In genomic region chrII:6355396-6356346, ce11 we compare ENCODE assay signal across 5 worm cellular contexts.
TF ChIP-seq lines count a peak whose summit lies in the region.

C32D5.11 (minus strand) TSS chrII:6355446.

TF ChIP-seq in whole organism, L1 larva, 84 proteins besides CTCF, POLR2A, EP300 and RAD21 (continues in another document):
- TF ChIP-seq fkh-8 (tag; optimal IDR thresholded peaks at IDR 0.05; lab: Kevin White, UChicago) (peak; percentile 91), nhr-20 (tag; optimal IDR thresholded peaks at IDR 0.05; lab: Kevin White, UChicago) (peak; percentile 87), C04F5.9 (tag; optimal IDR thresholded peaks at IDR 0.05; lab: Kevin White, UChicago) (peak; percentile 8), elt-2 (tag; optimal IDR thresholded peaks at IDR 0.05; lab: Kevin White, UChicago) (no peak), ztf-4 (tag; optimal IDR thresholded peaks at IDR 0.05; lab: Kevin White, UChicago) (peak; percentile 63), lin-13 (GFP tag; optimal IDR thresholded peaks at IDR 0.05; lab: Kevin White, UChicago) (peak; percentile 69), C16A3.4 (tag; optimal IDR thresholded peaks at IDR 0.05; lab: Kevin White, UChicago) (peak; percentile 90), dpl-1 (GFP tag; optimal IDR thresholded peaks at IDR 0.05; lab: Kevin White, UChicago) (peak; percentile 49 to 81 (median 78)), nhr-84 (tag; optimal IDR thresholded peaks at IDR 0.05; lab: Kevin White, UChicago) (no peak), isw-1 (GFP tag; IDR thresholded peaks at IDR 0.05; lab: Robert Waterston, UW) (peak; percentile 63), lin-14 (GFP tag; optimal IDR thresholded peaks at IDR 0.05; lab: Kevin White, UChicago) (peak; percentile 91), nhr-11 (tag; optimal IDR thresholded peaks at IDR 0.05; lab: Kevin White, UChicago) (no peak), nhr-85 (tag; lab: Kevin White, UChicago) (peak; percentile 82), lin-35 (GFP tag; optimal IDR thresholded peaks at IDR 0.05; lab: Kevin White, UChicago) (peak; percentile 80 to 86), efl-3 (GFP tag; optimal IDR thresholded peaks at IDR 0.05; lab: Kevin White, UChicago) (no peak), mep-1 (tag; optimal IDR thresholded peaks at IDR 0.05; lab: Kevin White, UChicago) (peak; percentile 85), nhr-77 (tag; optimal IDR thresholded peaks at IDR 0.05; lab: Kevin White, UChicago) (peak; percentile 72)

TF ChIP-seq in whole organism, L3 larva, 47 proteins besides CTCF, POLR2A, EP300 and RAD21 (continues in another document):
- no peak for TF ChIP-seq ceh-16 (tag; optimal IDR thresholded peaks at IDR 0.05; lab: Kevin White, UChicago)
- no peak for TF ChIP-seq aly-2 (tag; optimal IDR thresholded peaks at IDR 0.05; lab: Kevin White, UChicago)
- TF ChIP-seq nhr-67 (tag; optimal IDR thresholded peaks at IDR 0.05; lab: Kevin White, UChicago): no peak
- TF ChIP-seq R02D3.7 (tag; optimal IDR thresholded peaks at IDR 0.05; lab: Kevin White, UChicago): no peak
- peak; percentile 35 for TF ChIP-seq skn-1 (tag; optimal IDR thresholded peaks at IDR 0.05; lab: Kevin White, UChicago)
- TF ChIP-seq nhr-76 (tag; optimal IDR thresholded peaks at IDR 0.05; lab: Kevin White, UChicago): no peak
- TF ChIP-seq elt-1 (tag; optimal IDR thresholded peaks at IDR 0.05; lab: Kevin White, UChicago): peak; percentile 49
- TF ChIP-seq nhr-77 (tag; optimal IDR thresholded peaks at IDR 0.05; lab: Kevin White, UChicago): no peak
- TF ChIP-seq nhr-28 (tag; optimal IDR thresholded peaks at IDR 0.05; lab: Kevin White, UChicago): no peak
- TF ChIP-seq zag-1 (tag; optimal IDR thresholded peaks at IDR 0.05; lab: Kevin White, UChicago): no peak
- TF ChIP-seq daf-12 (tag; optimal IDR thresholded peaks at IDR 0.05; lab: Kevin White, UChicago): no peak
- no peak for TF ChIP-seq ZK546.5 (tag; optimal IDR thresholded peaks at IDR 0.05; lab: Kevin White, UChicago)
- TF ChIP-seq lsy-12 (tag; optimal IDR thresholded peaks at IDR 0.05; lab: Kevin White, UChicago): peak; percentile 74
- TF ChIP-seq lin-39 (tag; optimal IDR thresholded peaks at IDR 0.05; lab: Kevin White, UChicago): peak; percentile 84
- TF ChIP-seq ceh-28 (tag; optimal IDR thresholded peaks at IDR 0.05; lab: Kevin White, UChicago): peak; percentile 11
- TF ChIP-seq ztf-4 (tag; optimal IDR thresholded peaks at IDR 0.05; lab: Kevin White, UChicago): no peak
- TF ChIP-seq nhr-23 (tag; optimal IDR thresholded peaks at IDR 0.05; lab: Kevin White, UChicago): peak; percentile 79
- no peak for TF ChIP-seq ztf-11 (tag; optimal IDR thresholded peaks at IDR 0.05; lab: Kevin White, UChicago)
- TF ChIP-seq egl-27 (tag; optimal IDR thresholded peaks at IDR 0.05; lab: Kevin White, UChicago): no peak
- TF ChIP-seq pqm-1 (tag; optimal IDR thresholded peaks at IDR 0.05; lab: Kevin White, UChicago): peak; percentile 65

TF ChIP-seq in whole organism, early embryonic, 17 proteins besides CTCF, POLR2A, EP300 and RAD21:
- no peak for TF ChIP-seq tra-4 (tag; optimal IDR thresholded peaks at IDR 0.05; lab: Kevin White, UChicago)
- peak; percentile 28 for TF ChIP-seq hmg-4 (GFP tag; optimal IDR thresholded peaks at IDR 0.05; lab: Kevin White, UChicago)
- TF ChIP-seq scrt-1 (GFP tag; IDR thresholded peaks at IDR 0.05; lab: Robert Waterston, UW): 0 out of 2 replicates have a peak, but pooled peaks have one; percentile 11

TF ChIP-seq in whole organism, midembryonic, 9 proteins besides CTCF, POLR2A, EP300 and RAD21:
- peak; percentile 18 for TF ChIP-seq med-1 (GFP tag; optimal IDR thresholded peaks at IDR 0.05; lab: Kevin White, UChicago; ENCODE audit: insufficient read depth)
- no peak for TF ChIP-seq cog-1 (tag; optimal IDR thresholded peaks at IDR 0.05; lab: Kevin White, UChicago)
- TF ChIP-seq ref-1 (GFP tag; conservative IDR thresholded peaks at IDR 0.05; lab: Robert Waterston, UW): no peak
- TF ChIP-seq T22C8.4 (GFP tag; IDR thresholded peaks at IDR 0.05; lab: Robert Waterston, UW): peak; percentile 7; the same call in 1 of the 2 replicates
- TF ChIP-seq ztf-23 (GFP tag; IDR thresholded peaks at IDR 0.05; lab: Robert Waterston, UW): 0 out of 2 replicates have a peak, but pooled peaks have one; percentile 31
- no peak for TF ChIP-seq tab-1 (GFP tag; IDR thresholded peaks at IDR 0.05; lab: Robert Waterston, UW)
- no peak for TF ChIP-seq klf-2 (GFP tag; conservative IDR thresholded peaks at IDR 0.05; lab: Robert Waterston, UW)
- no peak for TF ChIP-seq flt-1 (GFP tag; IDR thresholded peaks at IDR 0.05; lab: Robert Waterston, UW)
- no peak for TF ChIP-seq ztf-29 (GFP tag; IDR thresholded peaks at IDR 0.05; lab: Robert Waterston, UW)

TF ChIP-seq in whole organism, young adult, 124 proteins besides CTCF, POLR2A, EP300 and RAD21 (continues in another document):
- TF ChIP-seq Y79H2A.3 (GFP tag; conservative IDR thresholded peaks at IDR 0.05; lab: Robert Waterston, UW): no peak
- no peak for TF ChIP-seq nfya-1 (tag; optimal IDR thresholded peaks at IDR 0.05; lab: Kevin White, UChicago; ENCODE audit: borderline replicate concordance, insufficient read depth)
- no peak for TF ChIP-seq ama-1 (optimal IDR thresholded peaks at IDR 0.05; lab: Kevin White, UChicago)
- TF ChIP-seq ama-1 (GFP tag; optimal IDR thresholded peaks at IDR 0.05; lab: Kevin White, UChicago): no peak
- no peak for TF ChIP-seq ceh-79 (tag; optimal IDR thresholded peaks at IDR 0.05; lab: Kevin White, UChicago)
- TF ChIP-seq snpc-3.4 (tag; optimal IDR thresholded peaks at IDR 0.05; lab: Kevin White, UChicago): no peak
- no peak for TF ChIP-seq ceh-58 (GFP tag; IDR thresholded peaks at IDR 0.05; lab: Robert Waterston, UW)
- TF ChIP-seq zim-3 (tag; optimal IDR thresholded peaks at IDR 0.05; lab: Kevin White, UChicago): no peak
- no peak for TF ChIP-seq F52B5.7 (tag; optimal IDR thresholded peaks at IDR 0.05; lab: Kevin White, UChicago)
- peak; percentile 69 for TF ChIP-seq hmg-1.2 (GFP tag; IDR thresholded peaks at IDR 0.05; lab: Robert Waterston, UW)
- no peak for TF ChIP-seq lir-1 (GFP tag; conservative IDR thresholded peaks at IDR 0.05; lab: Robert Waterston, UW)
- TF ChIP-seq ccch-3 (GFP tag; optimal IDR thresholded peaks at IDR 0.05; lab: Kevin White, UChicago): no peak
- peak; percentile 16 for TF ChIP-seq tbp1 (GFP tag; optimal IDR thresholded peaks at IDR 0.05; lab: Kevin White, UChicago)
- TF ChIP-seq C17E4.6 (GFP tag; IDR thresholded peaks at IDR 0.05; lab: Robert Waterston, UW): no peak
- TF ChIP-seq T07F8.4 (tag; optimal IDR thresholded peaks at IDR 0.05; lab: Kevin White, UChicago): no peak
- TF ChIP-seq madf-3 (GFP tag; IDR thresholded peaks at IDR 0.05; lab: Robert Waterston, UW): no peak
- peak; percentile 35; the same call in 1 of the 2 replicates for TF ChIP-seq pbrm-1 (GFP tag; IDR thresholded peaks at IDR 0.05; lab: Robert Waterston, UW)
- TF ChIP-seq madf-6 (GFP tag; IDR thresholded peaks at IDR 0.05; lab: Robert Waterston, UW): no peak
- TF ChIP-seq ztf-6 (GFP tag; IDR thresholded peaks at IDR 0.05; lab: Robert Waterston, UW): no peak
- TF ChIP-seq xnd-1 (tag; optimal IDR thresholded peaks at IDR 0.05; lab: Kevin White, UChicago): no peak
- TF ChIP-seq lin-26 (GFP tag; IDR thresholded peaks at IDR 0.05; lab: Robert Waterston, UW): no peak
- no peak for TF ChIP-seq F37B4.10 (GFP tag; IDR thresholded peaks at IDR 0.05; lab: Robert Waterston, UW)
- TF ChIP-seq ztf-3 (GFP tag; optimal IDR thresholded peaks at IDR 0.05; lab: Kevin White, UChicago): no peak
- no peak for TF ChIP-seq ztf-28 (GFP tag; IDR thresholded peaks at IDR 0.05; lab: Robert Waterston, UW)
- TF ChIP-seq let-607 (tag; optimal IDR thresholded peaks at IDR 0.05; lab: Kevin White, UChicago): peak in 1 of 2 experiments; percentile 49
- no peak for TF ChIP-seq ztf-26 (tag; optimal IDR thresholded peaks at IDR 0.05; lab: Kevin White, UChicago)
- TF ChIP-seq ztf-25 (GFP tag; IDR thresholded peaks at IDR 0.05; lab: Robert Waterston, UW): no peak
- peak; percentile 55 for TF ChIP-seq lin-40 (tag; optimal IDR thresholded peaks at IDR 0.05; lab: Kevin White, UChicago)
- TF ChIP-seq nhr-90 (tag; optimal IDR thresholded peaks at IDR 0.05; lab: Kevin White, UChicago): no peak
- peak; percentile 22 for TF ChIP-seq efl-1 (GFP tag; optimal IDR thresholded peaks at IDR 0.05; lab: Kevin White, UChicago)
- peak; percentile 22 for TF ChIP-seq dpl-1 (GFP tag; optimal IDR thresholded peaks at IDR 0.05; lab: Kevin White, UChicago)
- no peak for TF ChIP-seq Y53G8AR.9 (GFP tag; conservative IDR thresholded peaks at IDR 0.05; lab: Robert Waterston, UW)
- TF ChIP-seq zfh-2 (GFP tag; conservative IDR thresholded peaks at IDR 0.05; lab: Robert Waterston, UW): peak; percentile 41; the same call in 1 of the 2 replicates
- TF ChIP-seq repo-1 (tag; optimal IDR thresholded peaks at IDR 0.05; lab: Kevin White, UChicago): no peak
- no peak for TF ChIP-seq nfya-2 (GFP tag; IDR thresholded peaks at IDR 0.05; lab: Robert Waterston, UW)
- TF ChIP-seq ceh-91 (GFP tag; IDR thresholded peaks at IDR 0.05; lab: Robert Waterston, UW): 0 out of 2 replicates have a peak, but pooled peaks have one; percentile 13
- peak; percentile 70 for TF ChIP-seq F23B12.7 (tag; optimal IDR thresholded peaks at IDR 0.05; lab: Kevin White, UChicago; ENCODE audit: insufficient read depth)
- TF ChIP-seq snpc-1.3 (tag; optimal IDR thresholded peaks at IDR 0.05; lab: Kevin White, UChicago; ENCODE audit: insufficient read depth): no peak
- no peak for TF ChIP-seq F22D6.2 (tag; optimal IDR thresholded peaks at IDR 0.05; lab: Kevin White, UChicago)
- peak; percentile 14 for TF ChIP-seq K12H6.12 (tag; optimal IDR thresholded peaks at IDR 0.05; lab: Kevin White, UChicago)
- TF ChIP-seq B0261.1 (tag; optimal IDR thresholded peaks at IDR 0.05; lab: Kevin White, UChicago): no peak
- TF ChIP-seq akir-1 (GFP tag; optimal IDR thresholded peaks at IDR 0.05; lab: Kevin White, UChicago): no peak
- TF ChIP-seq nhr-179 (tag; optimal IDR thresholded peaks at IDR 0.05; lab: Kevin White, UChicago): no peak
- TF ChIP-seq nhr-27 (tag; optimal IDR thresholded peaks at IDR 0.05; lab: Kevin White, UChicago): no peak
- TF ChIP-seq C06A6.2 (GFP tag; conservative IDR thresholded peaks at IDR 0.05; lab: Robert Waterston, UW): no peak
- no peak for TF ChIP-seq die-1 (tag; optimal IDR thresholded peaks at IDR 0.05; lab: Kevin White, UChicago)
- TF ChIP-seq B0019.2 (GFP tag; conservative IDR thresholded peaks at IDR 0.05; lab: Robert Waterston, UW): no peak
- peak; percentile 83 for TF ChIP-seq attf-5 (GFP tag; optimal IDR thresholded peaks at IDR 0.05; lab: Kevin White, UChicago)
- no peak for TF ChIP-seq Y95B8A.8 (GFP tag; IDR thresholded peaks at IDR 0.05; lab: Robert Waterston, UW)
- no peak for TF ChIP-seq B0035.1 (tag; optimal IDR thresholded peaks at IDR 0.05; lab: Kevin White, UChicago)
- TF ChIP-seq nhr-80 (tag; optimal IDR thresholded peaks at IDR 0.05; lab: Kevin White, UChicago): peak; percentile 40

Comparison
In these comparisons a context has a peak if more than half of its experiments do, and no peak if none do; other contexts are left out.
1. Of the 8 proteins assayed by ChIP-seq in both whole organism, young adult and whole organism, L1 larva: peak only in whole organism, young adult: none; only in whole organism, L1 larva: nhr-90, snpc-4 and unc-130; in both: dpl-1 and efl-1; in neither: 2; mixed calls (peak in some experiments, not most) for 1.